Fruit fly (Drosophila melanogaster) whole organism, embryonic: ENCODE data around the gene Tm1.

Experiments
- Ada2b ChIP-seq: fragments of 200-800 bp; sonication (Bioruptor generic); IDR thresholded peaks from 2 replicates; pipeline ENCODE4 v1.3.6; 2022; ENCODE audit warnings: missing biosample characterization, missing genetic modification characterization
- B-H1 ChIP-seq: fragments of 200-800 bp; sonication (Bioruptor generic); IDR thresholded peaks from 3 replicates; pipeline ENCODE4 v1.3.6; 2022; ENCODE audit warnings: missing biosample characterization, missing genetic modification characterization
- BtbVII ChIP-seq: fragments of 200-800 bp; sonication (Bioruptor generic); optimal IDR thresholded peaks from 3 replicates; lab custom pipeline; 2017; ENCODE audit warnings: missing biosample characterization, mild to moderate bottlenecking, missing genetic modification characterization
- CG10274 ChIP-seq: fragments of 200-800 bp; sonication (Bioruptor generic); optimal IDR thresholded peaks from 3 replicates; lab custom pipeline; 2017; ENCODE audit warnings: missing biosample characterization, mild to moderate bottlenecking, missing genetic modification characterization
- CG11247 ChIP-seq: fragments of 200-800 bp; sonication (Bioruptor generic); IDR thresholded peaks from 2 replicates; pipeline ENCODE4 v1.3.6; 2022; ENCODE audit warnings: missing biosample characterization, missing genetic modification characterization
- CG12299 ChIP-seq: fragments of 200-800 bp; sonication (Bioruptor generic); optimal IDR thresholded peaks from 2 replicates; lab custom pipeline; 2018; ENCODE audit warnings: missing biosample characterization, mild to moderate bottlenecking, missing genetic modification characterization
- CG1233 ChIP-seq: fragments of 200-800 bp; sonication (Bioruptor generic); optimal IDR thresholded peaks from 4 replicates; lab custom pipeline; 2018; ENCODE audit warnings: missing biosample characterization, mild to moderate bottlenecking, missing genetic modification characterization
- CG13894 ChIP-seq: fragments of 200-800 bp; sonication (Bioruptor generic); optimal IDR thresholded peaks from 3 replicates; lab custom pipeline; 2018; ENCODE audit warnings: missing biosample characterization, mild to moderate bottlenecking, missing genetic modification characterization, moderate library complexity
- CG14050 ChIP-seq: fragments of 200-800 bp; sonication (Bioruptor generic); IDR thresholded peaks from 3 replicates; pipeline ENCODE4 v1.3.6; 2022; ENCODE audit warnings: missing biosample characterization, missing genetic modification characterization
- CG1792 ChIP-seq: fragments of 200-800 bp; sonication (Bioruptor generic); optimal IDR thresholded peaks from 2 replicates; lab custom pipeline; 2016; ENCODE audit warnings: missing biosample characterization, missing genetic modification characterization
- CG2712 ChIP-seq: fragments of 200-800 bp; optimal IDR thresholded peaks from 3 replicates; lab custom pipeline; 2019; ENCODE audit warnings: missing biosample characterization, mild to moderate bottlenecking, missing genetic modification characterization, moderate library complexity
- CG30431 ChIP-seq: fragments of 200-800 bp; sonication (Bioruptor generic); optimal IDR thresholded peaks from 2 replicates; lab custom pipeline; 2017; ENCODE audit warnings: missing biosample characterization, missing genetic modification characterization
- CG34422 ChIP-seq: fragments of 200-800 bp; sonication (Bioruptor generic); IDR thresholded peaks from 3 replicates; pipeline ENCODE4 v1.3.6; 2022; ENCODE audit warnings: missing biosample characterization, missing genetic modification characterization
- CG3995 ChIP-seq: fragments of 200-800 bp; sonication (Bioruptor generic); optimal IDR thresholded peaks from 3 replicates; lab custom pipeline; 2016; ENCODE audit warnings: missing biosample characterization, missing genetic modification characterization
- CG4730 ChIP-seq: fragments of 200-800 bp; sonication (Bioruptor generic); IDR thresholded peaks from 2 replicates; pipeline ENCODE4 v1.3.6; 2022; ENCODE audit warnings: missing biosample characterization, missing genetic modification characterization
- CG4820 ChIP-seq: fragments of 200-800 bp; sonication (Bioruptor generic); optimal IDR thresholded peaks from 3 replicates; lab custom pipeline; 2016; ENCODE audit warnings: missing biosample characterization, missing genetic modification characterization
- CG5953 ChIP-seq: fragments of 200-800 bp; sonication (Bioruptor generic); IDR thresholded peaks from 2 replicates; pipeline ENCODE4 v1.3.6; 2022; ENCODE audit warnings: missing biosample characterization, missing genetic modification characterization
- CG7556 ChIP-seq: fragments of 200-800 bp; sonication (Bioruptor generic); optimal IDR thresholded peaks from 2 replicates; lab custom pipeline; 2017; ENCODE audit warnings: missing biosample characterization, mild to moderate bottlenecking, missing genetic modification characterization
- CG9876 ChIP-seq: fragments of 200-800 bp; sonication (Bioruptor generic); optimal IDR thresholded peaks from 2 replicates; lab custom pipeline; 2016; ENCODE audit warnings: missing biosample characterization, missing genetic modification characterization
- ERR ChIP-seq: fragments of 200-800 bp; sonication (Bioruptor generic); optimal IDR thresholded peaks from 2 replicates; lab custom pipeline; 2016; ENCODE audit warnings: missing biosample characterization, missing genetic modification characterization
- GATAe ChIP-seq: fragments of 200-800 bp; sonication (Bioruptor generic); conservative IDR thresholded peaks from 2 replicates; pipeline ENCODE4 v1.3.6; 2022; ENCODE audit warnings: missing biosample characterization, missing genetic modification characterization
- Hmx ChIP-seq: fragments of 200-800 bp; sonication (Bioruptor generic); optimal IDR thresholded peaks from 2 replicates; lab custom pipeline; 2016; ENCODE audit warnings: missing biosample characterization, missing genetic modification characterization
- Meics ChIP-seq: fragments of 200-800 bp; sonication (Bioruptor generic); optimal IDR thresholded peaks from 2 replicates; lab custom pipeline; 2017; ENCODE audit warnings: missing biosample characterization, mild to moderate bottlenecking, missing genetic modification characterization
- Mes4 ChIP-seq: fragments of 200-800 bp; sonication (Bioruptor generic); optimal IDR thresholded peaks from 2 replicates; lab custom pipeline; 2016; ENCODE audit warnings: missing biosample characterization, missing genetic modification characterization
- Oli ChIP-seq: fragments of 200-800 bp; sonication (Bioruptor generic); optimal IDR thresholded peaks from 2 replicates; lab custom pipeline; 2018; ENCODE audit warnings: missing biosample characterization, mild to moderate bottlenecking, missing genetic modification characterization, moderate library complexity
- PHDP ChIP-seq: fragments of 200-800 bp; sonication (Bioruptor generic); optimal IDR thresholded peaks from 3 replicates; lab custom pipeline; 2018; ENCODE audit warnings: missing biosample characterization, mild to moderate bottlenecking, missing genetic modification characterization, moderate library complexity
- Side ChIP-seq: fragments of 200-800 bp; sonication (Bioruptor generic); optimal IDR thresholded peaks from 2 replicates; lab custom pipeline; 2016; ENCODE audit warnings: missing biosample characterization, missing genetic modification characterization
- Trl ChIP-seq, 3 experiments: fragments of >200 bp in 2 of 3; fragments of 200-800 bp in 1 of 3; sonication (Bioruptor generic) in 1 of 3; optimal IDR thresholded peaks; 2 replicates in 1 of 3; 3 replicates in 2 of 3; lab custom pipeline; 2016 to 2017; ENCODE audit warnings: missing biosample characterization in 1 of 3, missing genetic modification characterization in 1 of 3
- chif ChIP-seq, 2 experiments: fragments of 200-800 bp; sonication (Bioruptor generic); optimal IDR thresholded peaks; 3 replicates each; lab custom pipeline; 2016; ENCODE audit warnings: missing biosample characterization in 2 of 2, missing genetic modification characterization in 2 of 2
- ci ChIP-seq: fragments of 200-800 bp; sonication (Bioruptor generic); IDR thresholded peaks from 3 replicates; pipeline ENCODE4 v1.3.6; 2022; ENCODE audit warnings: missing biosample characterization, missing genetic modification characterization
- corto ChIP-seq: fragments of 200-800 bp; sonication (Bioruptor generic); optimal IDR thresholded peaks from 2 replicates; lab custom pipeline; 2016; ENCODE audit warnings: missing biosample characterization, mild to moderate bottlenecking, missing genetic modification characterization, moderate library complexity
- cwo ChIP-seq: fragments of 200-800 bp; sonication (Bioruptor generic); optimal IDR thresholded peaks from 3 replicates; lab custom pipeline; 2017; ENCODE audit warnings: missing biosample characterization, missing genetic modification characterization, mild to moderate bottlenecking, moderate library complexity, missing genetic modification reagents
- danr ChIP-seq: fragments of 200-800 bp; sonication (Bioruptor generic); IDR thresholded peaks from 2 replicates; pipeline ENCODE4 v1.3.6; 2022; ENCODE audit warnings: missing biosample characterization, missing genetic modification characterization
- dm ChIP-seq: fragments of 200-800 bp; sonication (Bioruptor generic); optimal IDR thresholded peaks from 3 replicates; lab custom pipeline; 2016; ENCODE audit warnings: missing biosample characterization, missing genetic modification characterization
- en ChIP-seq: fragments of 200-800 bp; sonication (Bioruptor generic); optimal IDR thresholded peaks from 2 replicates; lab custom pipeline; 2016; ENCODE audit warnings: missing biosample characterization, missing genetic modification characterization
- ewg ChIP-seq: fragments of 200-800 bp; sonication (Bioruptor generic); optimal IDR thresholded peaks from 3 replicates; lab custom pipeline; 2017; ENCODE audit warnings: mild to moderate bottlenecking, missing biosample characterization, missing genetic modification reagents, missing genetic modification characterization
- ham ChIP-seq: fragments of 200-800 bp; sonication (Bioruptor generic); IDR thresholded peaks from 2 replicates; pipeline ENCODE4 v1.3.6; 2022; ENCODE audit warnings: missing biosample characterization, missing genetic modification characterization
- kay ChIP-seq: fragments of 200-800 bp; sonication (Bioruptor generic); optimal IDR thresholded peaks from 2 replicates; lab custom pipeline; 2016; ENCODE audit warnings: missing biosample characterization, missing genetic modification characterization
- mld ChIP-seq: fragments of 200-800 bp; sonication (Bioruptor generic); IDR thresholded peaks from 3 replicates; pipeline ENCODE4 v1.3.6; 2022; ENCODE audit warnings: missing biosample characterization, missing genetic modification characterization; ENCODE audit not compliant: partially characterized antibody
- odd ChIP-seq: fragments of 200-800 bp; sonication (Bioruptor generic); optimal IDR thresholded peaks from 2 replicates; lab custom pipeline; 2017; ENCODE audit warnings: missing biosample characterization, mild to moderate bottlenecking, missing genetic modification characterization
- pb ChIP-seq: fragments of 200-800 bp; sonication (Bioruptor generic); optimal IDR thresholded peaks from 3 replicates; lab custom pipeline; 2016; ENCODE audit warnings: missing biosample characterization, missing genetic modification characterization
- pfk ChIP-seq: fragments of 200-800 bp; sonication (Bioruptor generic); optimal IDR thresholded peaks from 2 replicates; lab custom pipeline; 2018; ENCODE audit warnings: missing biosample characterization, mild to moderate bottlenecking, missing genetic modification characterization, moderate library complexity
- pum ChIP-seq: fragments of 200-800 bp; sonication (Bioruptor generic); optimal IDR thresholded peaks from 2 replicates; lab custom pipeline; 2016; ENCODE audit warnings: missing biosample characterization, missing genetic modification characterization
- ranshi ChIP-seq: fragments of 200-800 bp; sonication (Bioruptor generic); IDR thresholded peaks from 2 replicates; pipeline ENCODE4 v1.3.6; 2022; ENCODE audit warnings: missing biosample characterization, missing genetic modification characterization
- repo ChIP-seq: fragments of 200-800 bp; sonication (Bioruptor generic); optimal IDR thresholded peaks from 2 replicates; lab custom pipeline; 2016; ENCODE audit warnings: missing biosample characterization, missing genetic modification characterization
- ro ChIP-seq: fragments of 200-800 bp; sonication (Bioruptor generic); IDR thresholded peaks from 2 replicates; pipeline ENCODE4 v1.3.6; 2022; ENCODE audit warnings: missing biosample characterization, missing genetic modification characterization
- run ChIP-seq: fragments of 200-800 bp; sonication (Bioruptor generic); optimal IDR thresholded peaks from 3 replicates; lab custom pipeline; 2018; ENCODE audit warnings: missing biosample characterization, mild to moderate bottlenecking, missing genetic modification characterization
- scrt ChIP-seq: fragments of 200-800 bp; sonication (Bioruptor generic); optimal IDR thresholded peaks from 2 replicates; lab custom pipeline; 2018; ENCODE audit warnings: missing biosample characterization, mild to moderate bottlenecking, missing genetic modification characterization, moderate library complexity
- ttk ChIP-seq: fragments of 200-800 bp; sonication (Bioruptor generic); IDR thresholded peaks from 2 replicates; pipeline ENCODE4 v2.1.2; 2022; ENCODE audit warnings: missing biosample characterization, missing genetic modification characterization

Tm1 gene

dm6 chr3R:15319912-15320746 is 42.1 kb downstream of the Tm1 start, which contains the start of the genes CG6276 and CG44040 (continued):
- no peak for TF ChIP-seq kay (GFP tag; lab: Kevin White, UChicago)
- TF ChIP-seq ranshi (GFP tag; lab: Robert Waterston, UW), result peak; percentile 58
- no peak; the same call in 2 of the 3 replicates for TF ChIP-seq B-H1 (GFP tag; lab: Robert Waterston, UW)
- no peak for TF ChIP-seq scrt
- TF ChIP-seq CG5953 (GFP tag; lab: Robert Waterston, UW), result no peak
- TF ChIP-seq Mes4, result no peak
- peak; percentile 53 for TF ChIP-seq CG2712 (tag; lab: Kevin White, UChicago)
- TF ChIP-seq CG11247 (GFP tag; lab: Robert Waterston, UW), result 0 out of 2 replicates have a peak, but pooled peaks have one; percentile 16
- no peak for TF ChIP-seq ttk (GFP tag; lab: Robert Waterston, UW)
- TF ChIP-seq CG1233, result peak; percentile 41
- TF ChIP-seq CG12299 (tag; lab: Kevin White, UChicago), result peak; percentile 56
- peak; percentile 6 for TF ChIP-seq Side
- TF ChIP-seq ci (GFP tag; lab: Robert Waterston, UW), result peak; percentile 62; the same call in 2 of the 3 replicates
- TF ChIP-seq corto (GFP tag; lab: Kevin White, UChicago), result no peak
- TF ChIP-seq GATAe, result no peak
- peak; percentile 99 for TF ChIP-seq CG4820 (GFP tag; lab: Kevin White, UChicago)
- no peak for TF ChIP-seq repo (GFP tag; lab: Kevin White, UChicago)
- TF ChIP-seq en, result peak; percentile 16
- peak; percentile 5 for TF ChIP-seq CG30431 (GFP tag; lab: Kevin White, UChicago)
- TF ChIP-seq CG1792 (GFP tag; lab: Kevin White, UChicago), result peak; percentile 63
- TF ChIP-seq CG14050, result 0 out of 3 replicates have a peak, but pooled peaks have one; percentile 30
- 0 out of 2 replicates have a peak, but pooled peaks have one; percentile 20 for TF ChIP-seq ro (GFP tag; lab: Robert Waterston, UW)
- TF ChIP-seq mld (GFP tag; lab: Robert Waterston, UW), result no peak
- peak; percentile 27 for TF ChIP-seq PHDP (tag; lab: Kevin White, UChicago)
- no peak for TF ChIP-seq odd (GFP tag; lab: Kevin White, UChicago)
- TF ChIP-seq dm (GFP tag; lab: Kevin White, UChicago), result no peak
- peak; percentile 37 for TF ChIP-seq CG9876 (GFP tag; lab: Kevin White, UChicago)
- TF ChIP-seq Trl (optimal IDR thresholded peaks at IDR 0.05; lab: Kevin White, UChicago), result no peak
- TF ChIP-seq Trl (GFP tag; optimal IDR thresholded peaks at IDR 0.05; lab: Kevin White, UChicago), result no peak
- TF ChIP-seq chif (GFP tag; optimal IDR thresholded peaks at IDR 0.05; lab: Kevin White, UChicago), result peak in 1 of 2 experiments; percentile 25
- peak; percentile 40 for TF ChIP-seq CG7556 (GFP tag; lab: Kevin White, UChicago)
- no peak for TF ChIP-seq Ada2b (GFP tag; lab: Robert Waterston, UW)
- no peak for TF ChIP-seq danr (GFP tag; lab: Robert Waterston, UW)
- no peak for TF ChIP-seq run (tag; lab: Kevin White, UChicago)
- no peak for TF ChIP-seq CG4730
- peak; percentile 20 for TF ChIP-seq CG13894 (tag; lab: Kevin White, UChicago)
- peak; percentile 72 for TF ChIP-seq Meics (GFP tag; lab: Kevin White, UChicago)
- peak; percentile 6 for TF ChIP-seq cwo
- TF ChIP-seq pfk (GFP tag; lab: Kevin White, UChicago), result no peak
- peak; percentile 65 for TF ChIP-seq BtbVII
- TF ChIP-seq Hmx (GFP tag; lab: Kevin White, UChicago), result no peak
- peak; percentile 46 for TF ChIP-seq CG3995
- no peak for TF ChIP-seq ewg
- TF ChIP-seq pum (GFP tag; lab: Kevin White, UChicago), result peak; percentile 33
- TF ChIP-seq ham (GFP tag; lab: Robert Waterston, UW), result no peak
- TF ChIP-seq Oli (tag; lab: Kevin White, UChicago), result peak; percentile 33
- TF ChIP-seq ERR (GFP tag; lab: Kevin White, UChicago), result no peak
- TF ChIP-seq CG34422 (GFP tag; lab: Robert Waterston, UW), result no peak
- no peak for TF ChIP-seq pb (GFP tag; lab: Kevin White, UChicago)
- peak; percentile 47 for TF ChIP-seq CG10274 (GFP tag; lab: Kevin White, UChicago)
